Fruit fly (Drosophila melanogaster) whole organism, adult: ENCODE results near the gene Atg4b.

Experiments used
- CG11617 ChIP-seq: fragments of 200-800 bp; sonication (Bioruptor generic); optimal IDR thresholded peaks from 2 replicates; lab custom pipeline; 2017; ENCODE audit warnings: mild to moderate bottlenecking, missing biosample characterization, missing genetic modification reagents, missing genetic modification characterization
- CG12768 ChIP-seq: fragments of 200-800 bp; sonication (Bioruptor generic); optimal IDR thresholded peaks from 2 replicates; lab custom pipeline; 2017; ENCODE audit warnings: missing biosample characterization, missing genetic modification characterization, mild to moderate bottlenecking, moderate library complexity, missing genetic modification reagents
- CG14711 ChIP-seq: fragments of 200-800 bp; sonication (Bioruptor generic); optimal IDR thresholded peaks from 2 replicates; lab custom pipeline; 2018; ENCODE audit warnings: missing biosample characterization, mild to moderate bottlenecking, missing genetic modification characterization, moderate library complexity
- CG1620 ChIP-seq: fragments of 200-800 bp; sonication (Bioruptor generic); optimal IDR thresholded peaks from 2 replicates; lab custom pipeline; 2016; ENCODE audit warnings: missing biosample characterization, missing genetic modification characterization
- Clk ChIP-seq: fragments of 200-800 bp; sonication (Bioruptor generic); optimal IDR thresholded peaks from 2 replicates; lab custom pipeline; 2017; ENCODE audit warnings: missing biosample characterization, missing genetic modification characterization
- Mnt ChIP-seq: fragments of 200-800 bp; sonication (Bioruptor generic); optimal IDR thresholded peaks from 2 replicates; lab custom pipeline; 2016; ENCODE audit warnings: missing biosample characterization, mild to moderate bottlenecking, missing genetic modification characterization
- cic ChIP-seq: fragments of 200-800 bp; sonication (Bioruptor generic); optimal IDR thresholded peaks from 2 replicates; lab custom pipeline; 2017; ENCODE audit warnings: missing biosample characterization, mild to moderate bottlenecking, missing genetic modification characterization, moderate library complexity
- cnc ChIP-seq, 2 experiments: fragments of >200 bp; optimal IDR thresholded peaks; 2 replicates each; lab custom pipeline; 2017
- kay ChIP-seq: fragments of 200-800 bp; sonication (Bioruptor generic); peaks from one replicate; lab custom pipeline; 2016; ENCODE audit warnings: missing biosample characterization, missing genetic modification characterization, borderline replicate concordance
- pad ChIP-seq: fragments of 200-800 bp; sonication (Bioruptor generic); optimal IDR thresholded peaks from 3 replicates; lab custom pipeline; 2017; ENCODE audit warnings: missing biosample characterization, missing genetic modification characterization, mild to moderate bottlenecking, moderate library complexity, missing genetic modification reagents

dm6 chr3R:15393206-15393805 lies 36.6 kb upstream of the Atg4b start:
- TF ChIP-seq CG11617 (GFP tag; lab: Kevin White, UChicago), result no peak
- TF ChIP-seq cic (GFP tag; lab: Kevin White, UChicago), result no peak
- TF ChIP-seq pad (GFP tag; lab: Kevin White, UChicago), result no peak
- no peak for TF ChIP-seq kay (GFP tag; lab: Kevin White, UChicago)
- no peak for TF ChIP-seq Mnt
- no peak for TF ChIP-seq Clk (GFP tag; lab: Kevin White, UChicago)
- no peak for TF ChIP-seq CG1620 (GFP tag; lab: Kevin White, UChicago)
- TF ChIP-seq CG14711 (tag; lab: Kevin White, UChicago), result no peak
- TF ChIP-seq CG12768 (GFP tag; lab: Kevin White, UChicago), result no peak
- no peak for TF ChIP-seq cnc (optimal IDR thresholded peaks at IDR 0.05; lab: Kevin White, UChicago)
